Worm (Caenorhabditis elegans) whole organism, young adult: ENCODE measurements around the gene W01C9.2.

ENCODE experiments used
- B0261.1 ChIP-seq: sonication (generic microtip); optimal IDR thresholded peaks from 2 replicates; lab custom pipeline; 2016; ENCODE audit warnings: mild to moderate bottlenecking, missing genetic modification characterization, moderate library complexity, missing compliant biosample characterization
- aptf-3 ChIP-seq: fragments of 200-800 bp; sonication (Bioruptor generic); IDR thresholded peaks from 2 replicates; pipeline ENCODE4 v1.3.6; 2022; ENCODE audit warnings: missing genetic modification characterization, missing compliant biosample characterization
- ccch-3 ChIP-seq: fragments of 200-800 bp; sonication (Bioruptor generic); optimal IDR thresholded peaks from 2 replicates; lab custom pipeline; 2018; ENCODE audit warnings: mild to moderate bottlenecking, missing genetic modification characterization, missing compliant biosample characterization
- egrh-3 ChIP-seq: fragments of 200-800 bp; sonication (Bioruptor generic); IDR thresholded peaks from 2 replicates; pipeline ENCODE4 v1.3.6; 2022; ENCODE audit warnings: missing genetic modification reagents, missing genetic modification characterization, missing compliant biosample characterization
- ets-4 ChIP-seq: fragments of 200-800 bp; sonication (Bioruptor generic); optimal IDR thresholded peaks from 2 replicates; lab custom pipeline; 2018; ENCODE audit warnings: mild to moderate bottlenecking, missing genetic modification characterization, missing compliant biosample characterization
- hlh-26 ChIP-seq: fragments of 200-800 bp; sonication (Bioruptor generic); conservative IDR thresholded peaks from 2 replicates; pipeline ENCODE4 v1.3.6; 2022; ENCODE audit warnings: missing genetic modification reagents, missing genetic modification characterization, missing compliant biosample characterization
- let-607 ChIP-seq, 2 experiments: fragments of 200-800 bp in 1 of 2; sonication (Bioruptor generic) in 1 of 2; sonication (generic microtip) in 1 of 2; optimal IDR thresholded peaks; 2 replicates each; lab custom pipeline; 2016 to 2018; ENCODE audit warnings: mild to moderate bottlenecking in 2 of 2, missing compliant biosample characterization in 2 of 2, missing genetic modification characterization in 2 of 2, moderate library complexity in 2 of 2, missing genotype in 1 of 2
- madf-3 ChIP-seq: fragments of 200-800 bp; sonication (Bioruptor generic); IDR thresholded peaks from 2 replicates; pipeline ENCODE4 v1.3.6; 2022; ENCODE audit warnings: missing genetic modification reagents, missing genetic modification characterization, missing compliant biosample characterization
- nhr-80 ChIP-seq: sonication (generic microtip); optimal IDR thresholded peaks from 2 replicates; lab custom pipeline; 2016; ENCODE audit warnings: missing genetic modification characterization, missing compliant biosample characterization
- sea-2 ChIP-seq: fragments of 200-800 bp; sonication (Bioruptor generic); IDR thresholded peaks from 2 replicates; pipeline ENCODE4 v1.3.6; 2022; ENCODE audit warnings: missing genetic modification characterization, missing compliant biosample characterization
- ztf-26 ChIP-seq: sonication (generic microtip); optimal IDR thresholded peaks from 2 replicates; lab custom pipeline; 2017; ENCODE audit warnings: missing genetic modification characterization, missing compliant biosample characterization

- TF ChIP-seq madf-3 (GFP tag; lab: Robert Waterston, UW) (no peak), egrh-3 (GFP tag; lab: Robert Waterston, UW) (no peak), B0261.1 (tag; lab: Kevin White, UChicago) (no peak), nhr-80 (tag; lab: Kevin White, UChicago) (no peak), hlh-26 (GFP tag; lab: Robert Waterston, UW) (no peak), ztf-26 (tag; lab: Kevin White, UChicago) (no peak), ccch-3 (GFP tag; lab: Kevin White, UChicago) (no peak), sea-2 (GFP tag; lab: Robert Waterston, UW) (no peak), aptf-3 (GFP tag; lab: Robert Waterston, UW) (no peak), ets-4 (GFP tag; lab: Kevin White, UChicago) (no peak), let-607 (tag; optimal IDR thresholded peaks at IDR 0.05; lab: Kevin White, UChicago) (no peak)
These were observed 14.9 kb downstream of the W01C9.2 start for ce11 chrII:8551100-8551499.
